Worm (Caenorhabditis elegans): ENCODE results near the gene eelo-2.

ce11 chrIV:17267304-17267891 lies 17.5 kb downstream of the eelo-2 start:
- TF ChIP-seq ama-1 (optimal IDR thresholded peaks at IDR 0.05) = no peak
- TF ChIP-seq blmp-1 (tag; optimal IDR thresholded peaks at IDR 0.05; ENCODE audit: insufficient read depth) = no peak
- TF ChIP-seq nhr-25 (tag; optimal IDR thresholded peaks at IDR 0.05) = no peak
- TF ChIP-seq nhr-11 (tag; optimal IDR thresholded peaks at IDR 0.05) = no peak
- TF ChIP-seq nhr-10 (tag; optimal IDR thresholded peaks at IDR 0.05) = no peak
- no peak for TF ChIP-seq elt-1 (tag; optimal IDR thresholded peaks at IDR 0.05)
- TF ChIP-seq unc-39 (tag; optimal IDR thresholded peaks at IDR 0.05) = no peak
- no peak for TF ChIP-seq lsy-2 (tag; optimal IDR thresholded peaks at IDR 0.05)

Measured in whole organism, L2 larva.